Fruit fly (Drosophila melanogaster) whole organism: Measurements from ENCODE around the gene CG11839.

Experiments used
- CG8478 ChIP-seq: fragments of >200 bp; optimal IDR thresholded peaks from 2 replicates; lab custom pipeline; 2018; ENCODE audit warnings: inconsistent platforms
- Dll ChIP-seq: fragments of >200 bp; optimal IDR thresholded peaks from 2 replicates; lab custom pipeline; 2017
- EcR ChIP-seq, 2 experiments: fragments of >200 bp; optimal IDR thresholded peaks; 2 replicates each; lab custom pipeline; 2017; ENCODE audit warnings: missing biosample characterization in 2 of 2, missing genetic modification characterization in 2 of 2, missing genetic modification reagents in 2 of 2
- pan ChIP-seq: fragments of >200 bp; optimal IDR thresholded peaks from 2 replicates; lab custom pipeline; 2017
- psq ChIP-seq: fragments of >200 bp; optimal IDR thresholded peaks from 2 replicates; lab custom pipeline; 2017
- usp ChIP-seq: fragments of >200 bp; optimal IDR thresholded peaks from 2 replicates; lab custom pipeline; 2017; ENCODE audit warnings: missing biosample characterization, missing genetic modification characterization, mixed read lengths

dm6 chr3R:25027281-25028219, 42.2 kb upstream of the CG11839 start:
- TF ChIP-seq EcR (GFP tag; optimal IDR thresholded peaks at IDR 0.05; lab: Kevin White, UChicago), result no peak
- TF ChIP-seq pan (lab: Kevin White, UChicago), result no peak
- no peak for TF ChIP-seq Dll (lab: Kevin White, UChicago)
- no peak for TF ChIP-seq psq (lab: Kevin White, UChicago)
- no peak for TF ChIP-seq CG8478 (lab: Kevin White, UChicago)
- TF ChIP-seq usp (GFP tag; lab: Kevin White, UChicago), result no peak
